Fruit fly (Drosophila melanogaster): ENCODE results near the gene Hrb98DE.

The Hrb98DE gene

dm6 chr3R:28634981-28635930 is 35.6 kb downstream of the Hrb98DE start, which contains the start of gene CG10011:
CG10011 (minus strand) TSS chr3R:28635099.
- TF ChIP-seq CG8478 (optimal IDR thresholded peaks at IDR 0.05) (no peak), CTCF (optimal IDR thresholded peaks at IDR 0.05) (peak; percentile 88 to 90)

DNA sequence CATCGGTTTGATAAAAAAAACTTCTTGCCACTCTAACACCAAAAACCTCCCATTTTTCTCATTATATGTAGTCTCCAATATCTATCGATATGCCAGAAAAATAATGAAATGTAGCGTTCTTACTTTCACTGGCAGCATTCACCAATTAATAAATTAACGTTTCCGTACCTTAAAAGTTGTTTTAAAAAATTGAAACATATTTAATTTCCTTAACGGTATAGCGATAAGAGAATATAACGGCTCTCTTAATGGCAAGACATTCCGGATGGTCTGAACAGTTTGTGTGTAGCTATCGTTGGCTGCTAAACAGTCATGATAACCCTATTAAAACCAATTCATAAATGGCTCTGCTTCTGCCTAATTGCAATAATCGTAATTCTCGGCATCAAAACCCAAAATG is 36.5 kb downstream of the Hrb98DE start, which contains the start of gene CG9988:
Gene CG9988, plus strand, starts transcription at position 301 of the 400 bp plus-strand sequence.
- no peak for TF ChIP-seq CG8478 (optimal IDR thresholded peaks at IDR 0.05)

DNA sequence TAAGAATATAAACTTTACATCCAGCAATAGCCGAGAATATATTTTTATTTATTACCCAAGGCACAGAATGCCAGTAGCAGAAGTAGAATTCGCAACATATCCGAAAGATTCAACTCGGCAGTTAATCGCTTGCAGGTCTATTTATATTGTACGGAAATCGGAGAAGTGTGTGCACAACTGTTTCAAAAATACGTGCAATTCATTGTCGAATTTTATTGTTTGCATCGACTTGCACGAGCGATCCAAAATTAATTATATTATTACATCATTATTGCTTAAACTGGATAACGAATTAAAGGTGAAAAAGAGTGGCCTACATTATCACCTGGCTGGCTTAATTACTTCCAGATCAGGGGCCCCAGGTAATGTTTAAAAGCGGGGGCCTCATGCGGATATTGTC is 43.2 kb downstream of the Hrb98DE start, which contains the start of gene CG14062:
Gene CG14062, minus strand, starts transcription at position 101 of the 400 bp plus-strand sequence.
- TF ChIP-seq CTCF (optimal IDR thresholded peaks at IDR 0.05) (no peak), CG8478 (optimal IDR thresholded peaks at IDR 0.05) (no peak)

DNA sequence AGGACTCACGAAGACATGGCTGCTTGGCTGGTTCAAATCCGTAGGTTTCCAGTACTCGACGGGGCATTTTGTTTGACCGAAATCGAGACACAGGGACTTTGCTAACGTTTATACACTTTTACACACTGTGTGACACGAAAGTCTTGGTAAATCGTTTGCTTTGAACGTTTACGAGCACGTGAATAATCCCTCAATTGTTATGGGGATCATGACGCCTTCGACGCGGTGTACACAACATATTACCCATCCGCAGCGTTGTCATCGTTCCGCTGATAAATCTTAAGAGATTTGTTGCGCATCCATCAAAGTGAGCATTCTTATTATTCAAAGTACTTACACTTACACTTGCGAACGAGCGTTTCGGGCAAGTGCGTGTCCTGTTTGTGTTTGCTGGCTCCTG is 50.7 kb downstream of the Hrb98DE start, which contains the start of gene CG31050:
Gene CG31050, minus strand, starts transcription at position 101 of the 400 bp plus-strand sequence.
- no peak for TF ChIP-seq CG8478 (optimal IDR thresholded peaks at IDR 0.05)
- no peak for TF ChIP-seq CTCF (optimal IDR thresholded peaks at IDR 0.05)

DNA sequence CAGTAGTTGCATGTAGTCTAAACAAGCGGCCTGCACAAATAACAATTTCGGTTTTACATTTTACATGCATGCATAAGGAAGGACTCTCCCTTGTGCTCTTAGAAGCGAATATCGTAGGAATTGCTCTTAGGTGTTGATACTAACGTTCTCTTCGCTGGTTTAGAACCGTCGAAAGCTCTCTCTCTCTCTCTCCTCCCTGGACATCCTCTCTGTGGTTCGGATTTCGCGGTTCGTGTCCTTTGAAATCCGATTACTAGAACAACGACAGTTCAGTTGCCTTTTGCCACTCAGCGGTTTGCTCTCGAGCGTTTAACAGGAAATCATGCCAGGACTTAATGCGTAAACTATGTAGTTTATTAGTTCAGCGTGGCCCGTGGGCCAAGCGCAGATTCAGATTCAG is 55.0 kb downstream of the Hrb98DE start:
- TF ChIP-seq CTCF (optimal IDR thresholded peaks at IDR 0.05) (no peak), CG8478 (optimal IDR thresholded peaks at IDR 0.05) (no peak)
